Fruit fly (Drosophila melanogaster): ENCODE data around the gene CG17375.

Gene CG17375

DNA sequence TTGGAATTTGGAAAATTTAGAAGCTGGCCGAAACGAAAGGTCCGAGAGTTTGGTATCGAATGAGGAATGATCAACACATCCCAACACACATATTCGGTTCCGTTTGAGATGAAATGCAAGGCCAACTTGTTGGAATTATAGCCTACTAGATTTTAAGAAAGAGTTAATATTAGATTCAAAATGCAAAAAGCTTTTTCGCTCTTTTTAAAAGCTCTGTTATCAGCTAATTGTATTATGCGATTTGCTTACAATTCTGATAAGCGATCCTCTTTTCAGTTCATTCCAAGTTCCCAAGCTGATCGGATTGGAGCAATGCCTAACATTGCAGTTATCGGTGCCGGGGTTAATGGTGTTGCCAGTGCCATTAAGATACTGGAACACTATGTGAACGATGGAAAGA, 2.9 kb downstream of the CG17375 start, which contains the start of the genes CG17377 and Daao2:
Gene CG17377 (minus strand): TSS at position 101 of the 400 bp plus-strand sequence.
Gene Daao2 (plus strand): TSS at position 272 of the 400 bp plus-strand sequence.
- TF ChIP-seq Fer2 (tag; optimal IDR thresholded peaks at IDR 0.05) (no peak), CG14050 (GFP tag; IDR thresholded peaks at IDR 0.05) (no peak), pum (GFP tag; optimal IDR thresholded peaks at IDR 0.05) (no peak), CG3065 (GFP tag; optimal IDR thresholded peaks at IDR 0.05) (no peak), tup (GFP tag; optimal IDR thresholded peaks at IDR 0.05) (no peak), phol (tag; optimal IDR thresholded peaks at IDR 0.05) (no peak), Drgx (GFP tag; IDR thresholded peaks at IDR 0.05) (no peak), Gsc (GFP tag; IDR thresholded peaks at IDR 0.05) (no peak), Gug (GFP tag; IDR thresholded peaks at IDR 0.05) (no peak), pho (GFP tag; optimal IDR thresholded peaks at IDR 0.05) (no peak), kah (GFP tag; optimal IDR thresholded peaks at IDR 0.05) (no peak), CG9876 (GFP tag; optimal IDR thresholded peaks at IDR 0.05) (no peak), Jarid2 (GFP tag; optimal IDR thresholded peaks at IDR 0.05) (no peak), Lpt (GFP tag; optimal IDR thresholded peaks at IDR 0.05) (no peak), croc (GFP tag; conservative IDR thresholded peaks at IDR 0.05) (no peak), salm (tag; optimal IDR thresholded peaks at IDR 0.05) (no peak), PHDP (tag; optimal IDR thresholded peaks at IDR 0.05) (no peak), CG4617 (GFP tag; optimal IDR thresholded peaks at IDR 0.05; ENCODE audit: borderline replicate concordance) (no peak)

dm6 chr2L:6800794-6801193, 4.8 kb downstream of the CG17375 start, which contains the start of gene CG17376:
Gene CG17376 (minus strand): TSS chr2L:6800894.
- no peak for TF ChIP-seq Sox102F (GFP tag; optimal IDR thresholded peaks at IDR 0.05)
- no peak for TF ChIP-seq CG3281 (GFP tag; optimal IDR thresholded peaks at IDR 0.05)
- no peak for TF ChIP-seq Camta (GFP tag; optimal IDR thresholded peaks at IDR 0.05)
- TF ChIP-seq run (tag; optimal IDR thresholded peaks at IDR 0.05), result no peak
- no peak for TF ChIP-seq CG4617 (GFP tag; optimal IDR thresholded peaks at IDR 0.05; ENCODE audit: borderline replicate concordance)
- no peak for TF ChIP-seq CG17328 (GFP tag; IDR thresholded peaks at IDR 0.05)
- no peak for TF ChIP-seq CG9727 (GFP tag; optimal IDR thresholded peaks at IDR 0.05)
- no peak for TF ChIP-seq Bgb (GFP tag; IDR thresholded peaks at IDR 0.05; ENCODE audit: partially characterized antibody)
- TF ChIP-seq Doc2 (GFP tag; IDR thresholded peaks at IDR 0.05), result no peak
- no peak for TF ChIP-seq MBD-R2 (GFP tag; IDR thresholded peaks at IDR 0.05)
- no peak for TF ChIP-seq az2 (GFP tag; optimal IDR thresholded peaks at IDR 0.05)
- no peak for TF ChIP-seq CG31441 (GFP tag; IDR thresholded peaks at IDR 0.05)
- TF ChIP-seq CG13287 (GFP tag; IDR thresholded peaks at IDR 0.05; ENCODE audit: partially characterized antibody), result no peak
- TF ChIP-seq fd102C (GFP tag; optimal IDR thresholded peaks at IDR 0.05), result no peak
- TF ChIP-seq hth (optimal IDR thresholded peaks at IDR 0.05), result no peak
- no peak for TF ChIP-seq eve (GFP tag; optimal IDR thresholded peaks at IDR 0.05)
- no peak for TF ChIP-seq Ets97D (GFP tag; optimal IDR thresholded peaks at IDR 0.05)
- TF ChIP-seq CG4854 (GFP tag; optimal IDR thresholded peaks at IDR 0.05), result no peak

DNA sequence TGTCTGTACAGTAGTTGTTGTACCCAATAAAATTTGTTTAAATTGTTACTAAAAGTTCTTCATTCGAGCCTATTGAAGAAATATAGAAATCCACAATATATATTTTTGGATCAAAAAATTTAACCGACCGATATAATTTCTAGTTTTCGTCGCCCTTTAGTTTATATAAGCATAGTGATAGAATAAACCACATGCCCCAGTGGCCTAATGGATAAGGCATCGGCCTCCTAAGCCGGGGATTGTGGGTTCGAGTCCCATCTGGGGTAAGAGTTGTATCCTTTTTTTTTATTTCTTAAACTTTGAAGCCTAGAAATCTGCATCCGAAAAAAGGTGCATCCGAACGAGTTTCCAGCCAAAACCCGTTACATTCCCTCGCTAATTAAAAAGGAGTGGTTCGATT, 6.0 kb downstream of the CG17375 start:
- TF ChIP-seq seq (GFP tag; IDR thresholded peaks at IDR 0.05), result no peak
- no peak for TF ChIP-seq CG33213 (GFP tag; optimal IDR thresholded peaks at IDR 0.05)
- TF ChIP-seq crp (GFP tag; optimal IDR thresholded peaks at IDR 0.05), result no peak
- peak; percentile 42; the same call in 2 of the 3 replicates for TF ChIP-seq CG16813 (GFP tag; IDR thresholded peaks at IDR 0.05; ENCODE audit: partially characterized antibody)
- TF ChIP-seq btn (GFP tag; optimal IDR thresholded peaks at IDR 0.05), result no peak
- TF ChIP-seq Opbp (GFP tag; IDR thresholded peaks at IDR 0.05; ENCODE audit: partially characterized antibody), result 0 out of 3 replicates have a peak, but pooled peaks have one; percentile 33
- TF ChIP-seq Antp (GFP tag; optimal IDR thresholded peaks at IDR 0.05), result no peak
- peak; percentile 57; the same call in 1 of the 2 replicates for TF ChIP-seq amos (GFP tag; IDR thresholded peaks at IDR 0.05; ENCODE audit: partially characterized antibody)
- TF ChIP-seq E2f2 (GFP tag; IDR thresholded peaks at IDR 0.05), result no peak
- TF ChIP-seq Hr78 (GFP tag; optimal IDR thresholded peaks at IDR 0.05), result no peak
- TF ChIP-seq CG6791 (GFP tag; IDR thresholded peaks at IDR 0.05; ENCODE audit: partially characterized antibody), result peak; percentile 55; the same call in 1 of the 3 replicates
- TF ChIP-seq bcd (GFP tag; optimal IDR thresholded peaks at IDR 0.05), result no peak
- TF ChIP-seq CG17568 (GFP tag; optimal IDR thresholded peaks at IDR 0.05), result no peak
- TF ChIP-seq dan (GFP tag; IDR thresholded peaks at IDR 0.05), result no peak
- peak; percentile 86 for TF ChIP-seq Bdp1 (GFP tag; optimal IDR thresholded peaks at IDR 0.05)
